Worm (Caenorhabditis elegans) whole organism, L3 larva: ENCODE data around the gene ifa-3.

ENCODE experiments used
- R02D3.7 ChIP-seq: fragments of 150-350 bp; optimal IDR thresholded peaks from 2 replicates; lab custom pipeline; 2014; ENCODE audit warnings: missing biosample characterization, missing genetic modification characterization
- ZK546.5 ChIP-seq: sonication (generic microtip); optimal IDR thresholded peaks from 2 replicates; lab custom pipeline; 2017; ENCODE audit warnings: missing biosample characterization, missing genetic modification characterization
- aly-2 ChIP-seq: fragments of 150-350 bp; optimal IDR thresholded peaks from 2 replicates; lab custom pipeline; 2014; ENCODE audit warnings: missing biosample characterization, missing genetic modification characterization
- ama-1 ChIP-seq: fragments of 150-350 bp; optimal IDR thresholded peaks from 2 replicates; lab custom pipeline; 2018
- ceh-16 ChIP-seq: sonication (generic microtip); optimal IDR thresholded peaks from 2 replicates; lab custom pipeline; 2017; ENCODE audit warnings: missing biosample characterization, missing genetic modification characterization
- ceh-82 ChIP-seq: fragments of 150-350 bp; optimal IDR thresholded peaks from 2 replicates; lab custom pipeline; 2014; ENCODE audit warnings: missing biosample characterization, missing genetic modification characterization
- daf-12 ChIP-seq: fragments of 150-350 bp; optimal IDR thresholded peaks from 2 replicates; lab custom pipeline; 2014; ENCODE audit warnings: missing biosample characterization, missing genetic modification reagents, missing genetic modification characterization
- egl-27 ChIP-seq: sonication (generic microtip); optimal IDR thresholded peaks from 4 replicates; lab custom pipeline; 2017; ENCODE audit warnings: missing biosample characterization, missing genetic modification reagents, missing genetic modification characterization
- egl-5 ChIP-seq: fragments of 150-350 bp; optimal IDR thresholded peaks from 2 replicates; lab custom pipeline; 2017; ENCODE audit warnings: missing biosample characterization, missing genetic modification reagents, missing genetic modification characterization, inconsistent platforms
- elt-1 ChIP-seq: fragments of 150-350 bp; optimal IDR thresholded peaks from 2 replicates; lab custom pipeline; 2014; ENCODE audit warnings: missing biosample characterization, missing genetic modification characterization
- eor-1 ChIP-seq, 2 experiments: fragments of 150-350 bp; optimal IDR thresholded peaks; 2 replicates each; lab custom pipeline; 2014 to 2018; ENCODE audit warnings: missing biosample characterization in 2 of 2, missing genetic modification characterization in 2 of 2
- fkh-10 ChIP-seq: sonication (generic microtip); optimal IDR thresholded peaks from 2 replicates; lab custom pipeline; 2017; ENCODE audit warnings: missing biosample characterization, missing genetic modification reagents, missing genetic modification characterization
- jun-1 ChIP-seq: fragments of 150-350 bp; optimal IDR thresholded peaks from 2 replicates; lab custom pipeline; 2014; ENCODE audit warnings: missing biosample characterization, missing genetic modification reagents, missing genetic modification characterization
- lin-15B ChIP-seq: fragments of 150-350 bp; optimal IDR thresholded peaks from 2 replicates; lab custom pipeline; 2014; ENCODE audit warnings: missing biosample characterization, missing genetic modification characterization
- lin-39 ChIP-seq: fragments of 150-350 bp; optimal IDR thresholded peaks from 2 replicates; lab custom pipeline; 2018; ENCODE audit warnings: missing biosample characterization, missing genetic modification reagents, missing genetic modification characterization
- lsy-12 ChIP-seq: sonication (generic microtip); optimal IDR thresholded peaks from 2 replicates; lab custom pipeline; 2016; ENCODE audit warnings: mild to moderate bottlenecking, missing genetic modification characterization, missing compliant biosample characterization
- mml-1 ChIP-seq: fragments of 150-350 bp; sonication (generic microtip); optimal IDR thresholded peaks from 3 replicates; lab custom pipeline; 2014; ENCODE audit warnings: missing biosample characterization, missing genetic modification characterization
- nfya-1 ChIP-seq: sonication (generic microtip); optimal IDR thresholded peaks from 2 replicates; lab custom pipeline; 2017; ENCODE audit warnings: missing genetic modification characterization, mild to moderate bottlenecking, missing compliant biosample characterization, antibody characterized with exemption, moderate library complexity; ENCODE audit not compliant: insufficient read depth
- nhr-11 ChIP-seq: fragments of 150-350 bp; optimal IDR thresholded peaks from 2 replicates; lab custom pipeline; 2014; ENCODE audit warnings: missing biosample characterization, missing genetic modification characterization
- nhr-12 ChIP-seq: fragments of 150-350 bp; optimal IDR thresholded peaks from 2 replicates; lab custom pipeline; 2014; ENCODE audit warnings: missing biosample characterization, missing genetic modification characterization
- nhr-23 ChIP-seq: fragments of 150-350 bp; optimal IDR thresholded peaks from 2 replicates; lab custom pipeline; 2014; ENCODE audit warnings: missing biosample characterization, missing genetic modification reagents, missing genetic modification characterization
- nhr-237 ChIP-seq: fragments of 150-350 bp; optimal IDR thresholded peaks from 2 replicates; lab custom pipeline; 2014; ENCODE audit warnings: missing biosample characterization, missing genetic modification characterization
- nhr-25 ChIP-seq: sonication (generic microtip); optimal IDR thresholded peaks from 2 replicates; lab custom pipeline; 2017; ENCODE audit warnings: missing biosample characterization, missing genetic modification characterization
- nhr-43 ChIP-seq: sonication (generic microtip); optimal IDR thresholded peaks from 2 replicates; lab custom pipeline; 2016; ENCODE audit warnings: mild to moderate bottlenecking, missing genetic modification characterization, missing compliant biosample characterization; ENCODE audit not compliant: poor library complexity, severe bottlenecking
- nhr-76 ChIP-seq: fragments of 150-350 bp; sonication (generic microtip); optimal IDR thresholded peaks from 5 replicates; lab custom pipeline; 2014; ENCODE audit warnings: missing biosample characterization, missing genetic modification characterization
- nhr-77 ChIP-seq: fragments of 150-350 bp; optimal IDR thresholded peaks from 2 replicates; lab custom pipeline; 2014; ENCODE audit warnings: missing biosample characterization, missing genetic modification characterization
- pha-4 ChIP-seq: fragments of 150-350 bp; optimal IDR thresholded peaks from 2 replicates; lab custom pipeline; 2014; ENCODE audit warnings: missing biosample characterization, missing genetic modification reagents, missing genetic modification characterization
- pqm-1 ChIP-seq: fragments of 150-350 bp; optimal IDR thresholded peaks from 2 replicates; lab custom pipeline; 2017; ENCODE audit warnings: missing biosample characterization, missing genetic modification characterization, inconsistent platforms
- sea-2 ChIP-seq: fragments of 150-350 bp; sonication (generic microtip); optimal IDR thresholded peaks from 4 replicates; lab custom pipeline; 2014; ENCODE audit warnings: missing biosample characterization, missing genetic modification reagents, missing genetic modification characterization
- skn-1 ChIP-seq: fragments of 150-350 bp; optimal IDR thresholded peaks from 2 replicates; lab custom pipeline; 2014; ENCODE audit warnings: missing biosample characterization, missing genetic modification characterization
- snpc-4 ChIP-seq: fragments of 150-350 bp; optimal IDR thresholded peaks from 2 replicates; lab custom pipeline; 2014; ENCODE audit warnings: missing biosample characterization, missing genetic modification characterization
- unc-39 ChIP-seq: sonication (generic microtip); optimal IDR thresholded peaks from 4 replicates; lab custom pipeline; 2017; ENCODE audit warnings: missing biosample characterization, missing genetic modification characterization
- unc-62 ChIP-seq: fragments of 150-350 bp; sonication (generic microtip); optimal IDR thresholded peaks from 4 replicates; lab custom pipeline; 2014; ENCODE audit warnings: missing biosample characterization, missing genetic modification reagents, missing genetic modification characterization
- zag-1 ChIP-seq: fragments of 150-350 bp; optimal IDR thresholded peaks from 2 replicates; lab custom pipeline; 2014; ENCODE audit warnings: missing biosample characterization, missing genetic modification characterization
- ztf-11 ChIP-seq: fragments of 150-350 bp; optimal IDR thresholded peaks from 2 replicates; lab custom pipeline; 2014; ENCODE audit warnings: missing biosample characterization, missing genetic modification characterization
- ztf-4 ChIP-seq: fragments of 150-350 bp; optimal IDR thresholded peaks from 2 replicates; lab custom pipeline; 2014; ENCODE audit warnings: missing biosample characterization, missing genetic modification characterization

The ifa-3 gene

ce11 chrX:16269969-16270368 is at the start of gene ifa-3:
ifa-3 (minus strand) TSS chrX:16270069.
- TF ChIP-seq ama-1 = no peak
- no peak for TF ChIP-seq lsy-12 (tag; lab: Kevin White, UChicago)
- TF ChIP-seq lin-39 = no peak
- no peak for TF ChIP-seq nfya-1 (tag; lab: Kevin White, UChicago)
- TF ChIP-seq aly-2 (tag; lab: Kevin White, UChicago) = no peak
- TF ChIP-seq ceh-16 (tag; lab: Kevin White, UChicago) = no peak
- TF ChIP-seq ceh-82 (tag; lab: Kevin White, UChicago) = no peak
- no peak for TF ChIP-seq nhr-25
- TF ChIP-seq mml-1 = no peak
- no peak for TF ChIP-seq pqm-1 (tag; lab: Kevin White, UChicago)
- TF ChIP-seq egl-27 = no peak
- TF ChIP-seq sea-2 (GFP tag; lab: Kevin White, UChicago) = no peak
- TF ChIP-seq ztf-4 = no peak
- no peak for TF ChIP-seq ZK546.5
- no peak for TF ChIP-seq ztf-11 (tag; lab: Kevin White, UChicago)
- TF ChIP-seq zag-1 (tag; lab: Kevin White, UChicago) = no peak
- TF ChIP-seq daf-12 (tag; lab: Kevin White, UChicago) = no peak
- TF ChIP-seq, all 47 proteins: peak for 0

ce11 chrX:16318248-16318647 is 48.4 kb upstream of the ifa-3 start:
- TF ChIP-seq pha-4 (no peak), lsy-12 (tag; lab: Kevin White, UChicago) (no peak), unc-39 (tag; lab: Kevin White, UChicago) (no peak), elt-1 (tag; lab: Kevin White, UChicago) (no peak), egl-5 (tag; lab: Kevin White, UChicago) (no peak), nhr-23 (tag; lab: Kevin White, UChicago) (no peak), nfya-1 (tag; lab: Kevin White, UChicago) (no peak), ama-1 (no peak), ceh-82 (tag; lab: Kevin White, UChicago) (no peak), nhr-11 (no peak), sea-2 (GFP tag; lab: Kevin White, UChicago) (no peak), skn-1 (tag; lab: Kevin White, UChicago) (no peak), nhr-237 (no peak)

ce11 chrX:16317629-16318028 is 47.8 kb upstream of the ifa-3 start, which contains the start of gene T01B4.3:
T01B4.3 (minus strand) TSS chrX:16317729.
- no peak for TF ChIP-seq nhr-12
- TF ChIP-seq unc-62 (GFP tag; lab: Kevin White, UChicago) = no peak
- TF ChIP-seq aly-2 (tag; lab: Kevin White, UChicago) = no peak
- no peak for TF ChIP-seq eor-1 (tag; optimal IDR thresholded peaks at IDR 0.05; lab: Kevin White, UChicago)
- TF ChIP-seq ZK546.5 = no peak
- no peak for TF ChIP-seq nhr-43 (tag; lab: Kevin White, UChicago)
- no peak for TF ChIP-seq ceh-16 (tag; lab: Kevin White, UChicago)
- no peak for TF ChIP-seq skn-1 (tag; lab: Kevin White, UChicago)
- no peak for TF ChIP-seq elt-1 (tag; lab: Kevin White, UChicago)
- no peak for TF ChIP-seq lin-15B (tag; lab: Kevin White, UChicago)
- no peak for TF ChIP-seq pqm-1 (tag; lab: Kevin White, UChicago)
- TF ChIP-seq fkh-10 (GFP tag; lab: Kevin White, UChicago) = no peak

ce11 chrX:16309705-16310104 is 39.8 kb upstream of the ifa-3 start:
- TF ChIP-seq snpc-4 (tag; lab: Kevin White, UChicago) (peak; percentile 23), R02D3.7 (tag; lab: Kevin White, UChicago) (no peak), unc-62 (GFP tag; lab: Kevin White, UChicago) (no peak), nhr-11 (no peak), skn-1 (tag; lab: Kevin White, UChicago) (no peak)

ce11 chrX:16306164-16306563 is 36.3 kb upstream of the ifa-3 start, which contains the start of gene twk-22:
twk-22 (plus strand) TSS chrX:16306464.
- TF ChIP-seq nhr-76 (tag; lab: Kevin White, UChicago) = no peak
- no peak for TF ChIP-seq nfya-1 (tag; lab: Kevin White, UChicago)
- no peak for TF ChIP-seq sea-2 (GFP tag; lab: Kevin White, UChicago)
- no peak for TF ChIP-seq jun-1 (tag; lab: Kevin White, UChicago)
- TF ChIP-seq nhr-77 = no peak
- TF ChIP-seq R02D3.7 (tag; lab: Kevin White, UChicago) = no peak
- no peak for TF ChIP-seq pqm-1 (tag; lab: Kevin White, UChicago)
- no peak for TF ChIP-seq pha-4
- TF ChIP-seq zag-1 (tag; lab: Kevin White, UChicago) = no peak
